Fruit fly (Drosophila melanogaster) whole organism, embryonic: ENCODE results near the gene Fibp.

Experiments used
- Aef1 ChIP-seq: fragments of 200-800 bp; sonication (Bioruptor generic); IDR thresholded peaks from 3 replicates; pipeline ENCODE4 v1.3.6; 2022; ENCODE audit warnings: missing biosample characterization, missing genetic modification characterization
- Antp ChIP-seq: fragments of 200-800 bp; sonication (Bioruptor generic); optimal IDR thresholded peaks from 3 replicates; lab custom pipeline; 2016; ENCODE audit warnings: missing biosample characterization, missing genetic modification characterization
- B-H1 ChIP-seq: fragments of 200-800 bp; sonication (Bioruptor generic); IDR thresholded peaks from 3 replicates; pipeline ENCODE4 v1.3.6; 2022; ENCODE audit warnings: missing biosample characterization, missing genetic modification characterization
- CG11093 ChIP-seq: fragments of 200-800 bp; sonication (Bioruptor generic); IDR thresholded peaks from 3 replicates; pipeline ENCODE4 v1.3.6; 2022; ENCODE audit warnings: missing biosample characterization, missing genetic modification characterization
- CG12942 ChIP-seq: fragments of 200-800 bp; sonication (Bioruptor generic); optimal IDR thresholded peaks from 3 replicates; lab custom pipeline; 2016; ENCODE audit warnings: missing biosample characterization, missing genetic modification characterization
- CG14014 ChIP-seq: fragments of 200-800 bp; sonication (Bioruptor generic); IDR thresholded peaks from 2 replicates; pipeline ENCODE4 v1.3.6; 2022; ENCODE audit warnings: missing biosample characterization, missing genetic modification characterization
- CG14710 ChIP-seq: fragments of 200-800 bp; sonication (Bioruptor generic); optimal IDR thresholded peaks from 3 replicates; lab custom pipeline; 2019; ENCODE audit warnings: missing biosample characterization, mild to moderate bottlenecking, missing genetic modification characterization, moderate library complexity
- CG14860 ChIP-seq: fragments of 200-800 bp; sonication (Bioruptor generic); IDR thresholded peaks from 3 replicates; pipeline ENCODE4 v1.3.6; 2022; ENCODE audit warnings: missing biosample characterization, missing genetic modification characterization; ENCODE audit not compliant: partially characterized antibody
- CG16815 ChIP-seq: fragments of 200-800 bp; sonication (Bioruptor generic); optimal IDR thresholded peaks from 3 replicates; lab custom pipeline; 2017; ENCODE audit warnings: missing biosample characterization, mild to moderate bottlenecking, missing genetic modification characterization
- CG17361 ChIP-seq: fragments of 200-800 bp; sonication (Bioruptor generic); IDR thresholded peaks from 3 replicates; pipeline ENCODE4 v1.3.6; 2022; ENCODE audit warnings: missing biosample characterization, missing genetic modification characterization
- CG18262 ChIP-seq: fragments of 200-800 bp; optimal IDR thresholded peaks from 3 replicates; lab custom pipeline; 2019; ENCODE audit warnings: missing biosample characterization, mild to moderate bottlenecking, missing genetic modification characterization, moderate library complexity
- CG18476 ChIP-seq: fragments of 200-800 bp; sonication (Bioruptor generic); optimal IDR thresholded peaks from 2 replicates; lab custom pipeline; 2016; ENCODE audit warnings: missing biosample characterization, mild to moderate bottlenecking, missing genetic modification characterization
- CG18619 ChIP-seq: fragments of 200-800 bp; sonication (Bioruptor generic); optimal IDR thresholded peaks from 3 replicates; lab custom pipeline; 2017; ENCODE audit warnings: missing biosample characterization, mild to moderate bottlenecking, missing genetic modification characterization
- CG30403 ChIP-seq: fragments of 200-800 bp; sonication (Bioruptor generic); optimal IDR thresholded peaks from 3 replicates; lab custom pipeline; 2016; ENCODE audit warnings: missing biosample characterization, missing genetic modification characterization
- CG30431 ChIP-seq: fragments of 200-800 bp; sonication (Bioruptor generic); optimal IDR thresholded peaks from 2 replicates; lab custom pipeline; 2017; ENCODE audit warnings: missing biosample characterization, missing genetic modification characterization
- CG31365 ChIP-seq: fragments of 200-800 bp; sonication (Bioruptor generic); optimal IDR thresholded peaks from 2 replicates; lab custom pipeline; 2018; ENCODE audit warnings: missing biosample characterization, mild to moderate bottlenecking, missing genetic modification characterization
- CG32772 ChIP-seq: fragments of 200-800 bp; sonication (Bioruptor generic); IDR thresholded peaks from 2 replicates; pipeline ENCODE4 v1.3.6; 2022; ENCODE audit warnings: missing biosample characterization, missing genetic modification characterization
- CG3407 ChIP-seq: fragments of 200-800 bp; sonication (Bioruptor generic); optimal IDR thresholded peaks from 2 replicates; lab custom pipeline; 2018; ENCODE audit warnings: missing biosample characterization, mild to moderate bottlenecking, missing genetic modification characterization
- CG3838 ChIP-seq: fragments of 200-800 bp; sonication (Bioruptor generic); optimal IDR thresholded peaks from 3 replicates; lab custom pipeline; 2016; ENCODE audit warnings: missing biosample characterization, missing genetic modification characterization
- CG7357 ChIP-seq: fragments of 200-800 bp; sonication (Bioruptor generic); IDR thresholded peaks from 3 replicates; pipeline ENCODE4 v1.3.6; 2022; ENCODE audit warnings: missing biosample characterization, missing genetic modification characterization
- CG7786 ChIP-seq: fragments of 200-800 bp; sonication (Bioruptor generic); optimal IDR thresholded peaks from 2 replicates; lab custom pipeline; 2016; ENCODE audit warnings: missing biosample characterization, missing genetic modification characterization
- CG8290 ChIP-seq, 3 experiments: fragments of 200-800 bp; sonication (Bioruptor generic); optimal IDR thresholded peaks; 2 replicates each; lab custom pipeline; 2016 to 2019; ENCODE audit warnings: missing biosample characterization in 3 of 3, missing genetic modification characterization in 3 of 3, mild to moderate bottlenecking in 2 of 3, moderate library complexity in 1 of 3
- CG9215 ChIP-seq: fragments of 200-800 bp; sonication (Bioruptor generic); IDR thresholded peaks from 2 replicates; pipeline ENCODE4 v1.3.6; 2022; ENCODE audit warnings: missing biosample characterization, missing genetic modification characterization
- CG9609 ChIP-seq: fragments of 200-800 bp; sonication (Bioruptor generic); optimal IDR thresholded peaks from 3 replicates; lab custom pipeline; 2016; ENCODE audit warnings: missing biosample characterization, missing genetic modification characterization
- CkIIα-i1 ChIP-seq: fragments of 200-800 bp; sonication (Bioruptor generic); IDR thresholded peaks from 2 replicates; pipeline ENCODE4 v1.3.6; 2022; ENCODE audit warnings: missing biosample characterization, missing genetic modification characterization
- CrebB ChIP-seq: fragments of 200-800 bp; sonication (Bioruptor generic); optimal IDR thresholded peaks from 3 replicates; lab custom pipeline; 2018; ENCODE audit warnings: missing biosample characterization, mild to moderate bottlenecking, missing genetic modification characterization
- Fer1 ChIP-seq: fragments of 200-800 bp; sonication (Bioruptor generic); optimal IDR thresholded peaks from 2 replicates; lab custom pipeline; 2017; ENCODE audit warnings: missing biosample characterization, mild to moderate bottlenecking, missing genetic modification characterization
- Hmr ChIP-seq: fragments of 200-800 bp; sonication (Bioruptor generic); optimal IDR thresholded peaks from 3 replicates; lab custom pipeline; 2017; ENCODE audit warnings: mild to moderate bottlenecking, missing biosample characterization, missing genetic modification reagents, missing genetic modification characterization
- Opbp ChIP-seq: fragments of 200-800 bp; sonication (Bioruptor generic); IDR thresholded peaks from 3 replicates; pipeline ENCODE4 v1.3.6; 2022; ENCODE audit warnings: missing biosample characterization, missing genetic modification characterization; ENCODE audit not compliant: partially characterized antibody
- Sry-δ ChIP-seq: fragments of 200-800 bp; sonication (Bioruptor generic); optimal IDR thresholded peaks from 2 replicates; lab custom pipeline; 2016; ENCODE audit warnings: missing biosample characterization, missing genetic modification characterization
- Tbp ChIP-seq: fragments of >200 bp; optimal IDR thresholded peaks from 2 replicates; lab custom pipeline; 2018; ENCODE audit warnings: missing biosample characterization, missing genetic modification characterization
- Trl ChIP-seq, 3 experiments: fragments of >200 bp in 2 of 3; fragments of 200-800 bp in 1 of 3; sonication (Bioruptor generic) in 1 of 3; optimal IDR thresholded peaks; 2 replicates in 1 of 3; 3 replicates in 2 of 3; lab custom pipeline; 2016 to 2017; ENCODE audit warnings: missing biosample characterization in 1 of 3, missing genetic modification characterization in 1 of 3
- bab2 ChIP-seq: fragments of 200-800 bp; sonication (Bioruptor generic); optimal IDR thresholded peaks from 2 replicates; lab custom pipeline; 2016; ENCODE audit warnings: missing biosample characterization, missing genetic modification characterization
- cato ChIP-seq: fragments of 200-800 bp; sonication (Bioruptor generic); optimal IDR thresholded peaks from 2 replicates; lab custom pipeline; 2016; ENCODE audit warnings: missing biosample characterization, missing genetic modification characterization, borderline replicate concordance
- corto ChIP-seq: fragments of 200-800 bp; sonication (Bioruptor generic); optimal IDR thresholded peaks from 2 replicates; lab custom pipeline; 2016; ENCODE audit warnings: missing biosample characterization, mild to moderate bottlenecking, missing genetic modification characterization, moderate library complexity
- dati ChIP-seq: fragments of 200-800 bp; sonication (Bioruptor generic); IDR thresholded peaks from 2 replicates; pipeline ENCODE4 v1.3.6; 2022; ENCODE audit warnings: missing biosample characterization, missing genetic modification characterization
- dpn ChIP-seq, 2 experiments: fragments of 200-800 bp; sonication (Bioruptor generic); optimal IDR thresholded peaks; 3 replicates each; lab custom pipeline; 2016; ENCODE audit warnings: missing biosample characterization in 2 of 2, missing genetic modification characterization in 2 of 2
- fd102C ChIP-seq: fragments of 200-800 bp; sonication (Bioruptor generic); optimal IDR thresholded peaks from 2 replicates; lab custom pipeline; 2018; ENCODE audit warnings: missing biosample characterization, mild to moderate bottlenecking, missing genetic modification characterization, moderate library complexity
- ken ChIP-seq: fragments of 200-800 bp; sonication (Bioruptor generic); IDR thresholded peaks from 3 replicates; pipeline ENCODE4 v1.3.6; 2022; ENCODE audit warnings: missing biosample characterization, missing genetic modification characterization
- lmd ChIP-seq: fragments of 200-800 bp; sonication (Bioruptor generic); IDR thresholded peaks from 2 replicates; pipeline ENCODE4 v1.3.6; 2022; ENCODE audit warnings: missing biosample characterization, missing genetic modification characterization
- pita ChIP-seq: fragments of 200-800 bp; sonication (Bioruptor generic); optimal IDR thresholded peaks from 2 replicates; lab custom pipeline; 2017; ENCODE audit warnings: missing biosample characterization, mild to moderate bottlenecking, missing genetic modification characterization
- rib ChIP-seq: fragments of 200-800 bp; sonication (Bioruptor generic); IDR thresholded peaks from 2 replicates; pipeline ENCODE4 v1.3.6; 2022; ENCODE audit warnings: missing biosample characterization, missing genetic modification characterization
- schlank ChIP-seq: fragments of 200-800 bp; sonication (Bioruptor generic); optimal IDR thresholded peaks from 2 replicates; lab custom pipeline; 2018; ENCODE audit warnings: missing biosample characterization, mild to moderate bottlenecking, missing genetic modification characterization
- scrt ChIP-seq: fragments of 200-800 bp; sonication (Bioruptor generic); optimal IDR thresholded peaks from 2 replicates; lab custom pipeline; 2018; ENCODE audit warnings: missing biosample characterization, mild to moderate bottlenecking, missing genetic modification characterization, moderate library complexity
- slou ChIP-seq: fragments of 200-800 bp; sonication (Bioruptor generic); optimal IDR thresholded peaks from 3 replicates; lab custom pipeline; 2016; ENCODE audit warnings: missing biosample characterization, missing genetic modification characterization
- sug ChIP-seq: fragments of 200-800 bp; optimal IDR thresholded peaks from 2 replicates; lab custom pipeline; 2019; ENCODE audit warnings: missing biosample characterization, mild to moderate bottlenecking, missing genetic modification characterization, moderate library complexity
- wdn ChIP-seq: fragments of 200-800 bp; sonication (Bioruptor generic); IDR thresholded peaks from 2 replicates; pipeline ENCODE4 v1.3.6; 2022; ENCODE audit warnings: missing biosample characterization, missing genetic modification characterization
- wor ChIP-seq: fragments of 200-800 bp; sonication (Bioruptor generic); IDR thresholded peaks from 2 replicates; pipeline ENCODE4 v1.3.6; 2022; ENCODE audit warnings: missing biosample characterization, missing genetic modification characterization
- zen ChIP-seq: fragments of 200-800 bp; sonication (Bioruptor generic); optimal IDR thresholded peaks from 3 replicates; lab custom pipeline; 2018; ENCODE audit warnings: missing biosample characterization, mild to moderate bottlenecking, missing genetic modification characterization, moderate library complexity

Gene Fibp

dm6 chr3L:19790929-19791687 is 26.7 kb downstream of the Fibp start (continued):
- peak; percentile 11 for TF ChIP-seq rib (GFP tag; lab: Robert Waterston, UW)
- peak; percentile 65 for TF ChIP-seq CG9215 (GFP tag; lab: Robert Waterston, UW)
- peak; percentile 38 for TF ChIP-seq CG3407 (GFP tag; lab: Kevin White, UChicago)
- no peak for TF ChIP-seq CrebB (tag; lab: Kevin White, UChicago)
- peak; percentile 47 for TF ChIP-seq CG30431 (GFP tag; lab: Kevin White, UChicago)
- TF ChIP-seq lmd (GFP tag; lab: Robert Waterston, UW), result peak; percentile 69
- no peak for TF ChIP-seq dati (GFP tag; lab: Robert Waterston, UW)
- TF ChIP-seq Sry-δ, result peak; percentile 34
- TF ChIP-seq Opbp (GFP tag; lab: Robert Waterston, UW), result peak; percentile 42; the same call in 1 of the 3 replicates
- TF ChIP-seq dpn (GFP tag; optimal IDR thresholded peaks at IDR 0.05; lab: Kevin White, UChicago), result peak; percentile 59 to 65
- peak; percentile 33; the same call in 1 of the 3 replicates for TF ChIP-seq Aef1
- TF ChIP-seq CG7357 (GFP tag; lab: Robert Waterston, UW), result peak; percentile 51; the same call in 2 of the 3 replicates
- peak; percentile 78 for TF ChIP-seq Tbp (GFP tag; lab: Kevin White, UChicago)
- TF ChIP-seq Antp (GFP tag; lab: Kevin White, UChicago), result peak; percentile 51
- TF ChIP-seq sug (tag; lab: Kevin White, UChicago), result peak; percentile 24
- peak; percentile 19 for TF ChIP-seq CG3838 (GFP tag; lab: Kevin White, UChicago)
- peak; percentile 73 for TF ChIP-seq Hmr
- TF ChIP-seq CG8290 (GFP tag; optimal IDR thresholded peaks at IDR 0.05; lab: Kevin White, UChicago), result peak; percentile 74
- TF ChIP-seq CG8290 (tag; optimal IDR thresholded peaks at IDR 0.05; lab: Kevin White, UChicago), result peak; percentile 29 to 31
- TF ChIP-seq CG14014, result peak; percentile 42
- TF ChIP-seq CG31365 (tag; lab: Kevin White, UChicago), result no peak
- peak; percentile 58 for TF ChIP-seq CG18619 (GFP tag; lab: Kevin White, UChicago)
- TF ChIP-seq zen (tag; lab: Kevin White, UChicago), result no peak
- peak; percentile 62 for TF ChIP-seq CG14710
- peak; percentile 71 for TF ChIP-seq CG16815
- no peak for TF ChIP-seq CG11093
- peak; percentile 88 for TF ChIP-seq CG30403 (GFP tag; lab: Kevin White, UChicago)
- TF ChIP-seq Fer1 (GFP tag; lab: Kevin White, UChicago), result peak; percentile 49
- TF ChIP-seq CkIIα-i1, result no peak
- peak; percentile 86 to 94 for TF ChIP-seq Trl (optimal IDR thresholded peaks at IDR 0.05; lab: Kevin White, UChicago)
- peak; percentile 37 for TF ChIP-seq Trl (GFP tag; optimal IDR thresholded peaks at IDR 0.05; lab: Kevin White, UChicago)
- TF ChIP-seq CG14860 (GFP tag; lab: Robert Waterston, UW), result no peak
- TF ChIP-seq CG17361 (GFP tag; lab: Robert Waterston, UW), result peak; percentile 83
- peak; percentile 62 for TF ChIP-seq CG7786 (GFP tag; lab: Kevin White, UChicago)
- no peak for TF ChIP-seq pita (GFP tag; lab: Kevin White, UChicago)
- TF ChIP-seq ken (GFP tag; lab: Robert Waterston, UW), result no peak; the same call in 1 of the 3 replicates
- TF ChIP-seq CG32772, result no peak
- no peak for TF ChIP-seq scrt
- 0 out of 2 replicates have a peak, but pooled peaks have one; percentile 33 for TF ChIP-seq wdn (GFP tag; lab: Robert Waterston, UW)
- peak; percentile 32 for TF ChIP-seq bab2 (GFP tag; lab: Kevin White, UChicago)
- TF ChIP-seq CG18476 (GFP tag; lab: Kevin White, UChicago), result peak; percentile 52
- peak; percentile 42 for TF ChIP-seq slou
- TF ChIP-seq CG12942, result peak; percentile 51
- no peak for TF ChIP-seq fd102C
- TF ChIP-seq corto (GFP tag; lab: Kevin White, UChicago), result no peak
- TF ChIP-seq CG18262, result peak; percentile 77
- TF ChIP-seq B-H1 (GFP tag; lab: Robert Waterston, UW), result no peak
- TF ChIP-seq wor, result 0 out of 2 replicates have a peak, but pooled peaks have one; percentile 24
- TF ChIP-seq CG9609 (GFP tag; lab: Kevin White, UChicago), result peak; percentile 42
- TF ChIP-seq cato (GFP tag; lab: Kevin White, UChicago), result peak; percentile 13
- TF ChIP-seq schlank (tag; lab: Kevin White, UChicago), result peak; percentile 19
